Worm (Caenorhabditis elegans) whole organism, L4/young adult: ENCODE data around the gene msp-31.

Experiments used
- W03F9.2 ChIP-seq: fragments of 150-350 bp; optimal IDR thresholded peaks from 2 replicates; lab custom pipeline; 2014; ENCODE audit warnings: missing biosample characterization, missing genetic modification characterization
- dao-5 ChIP-seq: sonication (generic microtip); optimal IDR thresholded peaks from 2 replicates; lab custom pipeline; 2016; ENCODE audit warnings: missing genotype, missing genetic modification characterization, moderate library complexity, missing compliant biosample characterization
- him-1 ChIP-seq: sonication (generic microtip); optimal IDR thresholded peaks from 2 replicates; lab custom pipeline; 2016; ENCODE audit warnings: missing genotype, missing genetic modification reagents, missing genetic modification characterization, missing compliant biosample characterization

The msp-31 gene

DNA sequence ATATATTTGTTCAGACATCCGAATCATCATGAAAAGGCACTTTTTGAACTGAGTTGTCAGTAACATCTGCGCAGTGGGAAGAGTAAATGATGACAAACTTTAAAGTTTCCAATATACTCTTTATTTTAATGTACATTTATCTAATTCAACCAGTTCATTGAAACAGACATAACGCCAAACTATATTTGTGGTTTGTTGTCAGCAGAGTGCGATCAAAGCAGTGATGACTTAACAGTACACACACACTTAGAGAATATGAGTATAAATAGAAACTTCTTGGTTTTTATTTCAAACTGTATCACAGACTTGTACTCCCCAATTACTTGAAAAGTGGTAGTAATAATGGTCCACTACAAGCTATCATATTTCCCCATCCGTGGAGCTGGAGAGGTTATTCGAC, 33.0 kb downstream of the msp-31 start, which contains the start of gene gst-8:
Gene gst-8, plus strand, starts transcription at position 301 of the 400 bp plus-strand sequence.
- TF ChIP-seq him-1 (no peak), W03F9.2 (tag; lab: Kevin White, UChicago) (no peak), dao-5 (tag; lab: Kevin White, UChicago) (no peak)

DNA sequence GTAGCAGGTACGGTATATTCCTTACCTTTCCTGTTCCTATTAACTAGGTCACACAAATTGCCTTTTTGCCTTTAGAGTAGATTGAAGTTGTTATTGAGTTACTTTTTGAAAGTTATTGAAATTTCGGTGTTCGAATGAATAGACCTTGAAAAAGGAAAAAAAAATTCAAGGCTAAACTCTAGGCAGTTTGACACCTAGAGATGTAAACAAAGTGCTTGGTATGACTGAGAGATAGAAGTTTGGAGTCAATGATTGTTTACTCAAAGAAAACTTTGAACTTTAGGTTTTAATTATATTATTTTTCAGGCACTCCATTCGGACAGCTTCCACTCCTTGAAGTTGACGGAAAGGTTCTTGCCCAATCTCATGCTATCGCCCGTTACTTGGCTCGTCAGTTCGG, 33.9 kb downstream of the msp-31 start:
- TF ChIP-seq W03F9.2 (tag; lab: Kevin White, UChicago) (no peak), him-1 (no peak), dao-5 (tag; lab: Kevin White, UChicago) (no peak)

DNA sequence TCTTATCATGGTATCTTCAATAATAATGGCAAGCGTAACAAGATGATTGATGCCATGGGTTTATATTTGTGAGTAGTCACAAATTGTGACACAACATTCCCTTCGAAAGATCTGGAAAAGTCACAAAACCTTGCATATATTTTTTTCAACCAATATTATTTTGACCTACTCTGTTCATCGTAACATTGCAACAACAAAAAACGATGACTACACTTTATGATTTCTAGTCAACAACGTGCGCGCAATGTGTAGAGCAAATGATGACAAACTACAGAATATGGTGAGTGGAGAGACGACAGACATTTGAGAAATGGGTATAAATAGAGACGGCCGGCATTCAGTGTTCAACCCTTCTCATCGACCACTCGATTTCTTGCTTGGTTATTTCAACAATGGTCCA, 34.6 kb downstream of the msp-31 start, which contains the start of gene gst-7:
Gene gst-7, plus strand, starts transcription at position 336 of the 400 bp plus-strand sequence.
- TF ChIP-seq dao-5 (tag; lab: Kevin White, UChicago), result no peak

DNA sequence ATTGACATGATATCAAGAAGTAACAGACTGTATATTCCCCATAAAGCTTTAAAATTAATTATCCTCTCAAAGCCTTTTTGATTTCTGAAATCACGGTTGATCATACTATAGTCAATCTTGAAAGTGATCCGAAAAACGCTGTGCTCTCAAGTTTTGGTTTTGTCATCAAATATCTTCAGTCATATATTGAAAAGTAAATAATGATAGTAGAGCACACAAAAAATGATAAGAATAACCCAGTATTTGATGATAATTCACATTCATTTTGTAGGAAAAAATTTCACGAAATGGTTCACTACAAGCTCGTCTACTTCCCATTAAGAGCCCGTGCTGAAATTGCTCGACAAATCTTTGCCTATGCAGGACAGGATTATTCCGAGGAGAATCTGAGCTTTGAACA, 36.7 kb downstream of the msp-31 start, which contains the start of gene gst-6:
Gene gst-6, plus strand, starts transcription at position 263 of the 400 bp plus-strand sequence.
- TF ChIP-seq dao-5 (tag; lab: Kevin White, UChicago) (no peak), him-1 (no peak), W03F9.2 (tag; lab: Kevin White, UChicago) (no peak)

DNA sequence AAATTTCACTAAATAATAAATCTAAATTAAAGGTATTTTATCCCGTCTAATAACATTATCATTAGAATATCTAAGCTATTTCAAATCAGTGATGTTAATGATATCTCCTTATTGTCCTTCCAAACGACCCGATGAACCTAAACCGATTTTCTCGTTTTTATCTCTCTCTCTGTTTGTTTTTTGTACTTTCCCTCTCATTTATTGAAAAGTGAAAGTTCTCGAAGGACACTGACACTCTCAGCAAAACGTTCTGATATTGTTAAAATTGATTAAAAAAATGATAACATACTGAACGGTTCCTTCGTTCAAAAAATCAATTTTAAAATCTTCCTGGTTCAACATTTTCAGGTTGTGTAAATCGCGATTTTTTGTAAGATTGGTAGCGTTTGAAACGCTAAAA, 40.3 kb downstream of the msp-31 start, which contains the start of gene F11G11.13:
Gene F11G11.13, minus strand, starts transcription at position 89 of the 400 bp plus-strand sequence.
- no peak for TF ChIP-seq him-1
- TF ChIP-seq W03F9.2 (tag; lab: Kevin White, UChicago), result no peak
- TF ChIP-seq dao-5 (tag; lab: Kevin White, UChicago), result no peak

DNA sequence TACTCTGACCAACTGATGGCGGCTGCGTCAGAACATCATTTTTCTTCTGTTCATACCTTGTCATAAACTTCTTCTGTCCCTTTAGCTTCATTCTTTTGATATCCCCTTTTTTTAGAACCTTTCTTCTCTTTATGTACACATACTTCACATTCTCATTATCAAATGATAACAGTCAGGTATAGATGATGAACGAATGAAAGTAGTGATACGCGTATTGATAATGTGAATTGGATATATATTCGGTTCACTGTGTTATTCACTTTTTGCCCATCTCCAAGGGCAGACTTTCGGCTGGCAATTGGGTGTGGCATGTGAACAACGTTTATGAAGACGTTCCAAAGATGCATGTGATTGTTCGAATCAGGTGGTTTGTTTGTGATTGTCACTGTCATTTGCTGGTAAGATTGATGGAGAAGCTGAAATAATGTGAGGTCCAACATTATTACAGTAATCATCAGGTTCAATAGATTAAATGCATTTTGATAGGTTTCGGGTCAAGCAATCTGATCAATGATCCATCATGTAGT, 42.0 kb downstream of the msp-31 start, which contains the start of gene F11G11.15:
Gene F11G11.15, plus strand, starts transcription at position 511 of the 527 bp plus-strand sequence.
- TF ChIP-seq him-1 (no peak), dao-5 (tag; lab: Kevin White, UChicago) (no peak), W03F9.2 (tag; lab: Kevin White, UChicago) (no peak)

DNA sequence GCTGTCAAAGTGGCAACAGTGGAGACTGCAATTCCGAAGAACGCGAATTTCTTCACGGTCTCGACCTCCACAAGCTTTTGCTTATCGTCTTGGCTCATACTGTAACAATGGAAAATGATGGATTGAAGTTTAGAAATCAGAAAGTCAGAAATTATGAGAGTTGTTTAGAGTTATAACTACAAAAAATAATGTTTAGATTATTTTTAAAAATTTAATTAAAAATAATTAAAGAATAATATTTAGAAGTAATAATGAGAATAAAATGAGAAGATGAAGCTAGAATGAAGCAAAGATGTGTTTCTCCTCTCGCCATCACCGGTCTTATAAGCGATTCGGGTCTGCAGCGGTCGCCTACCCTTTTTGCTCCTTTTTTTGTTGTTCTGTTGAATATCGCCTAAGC, 43.3 kb downstream of the msp-31 start, which contains the start of gene col-73:
Gene col-73, minus strand, starts transcription at position 101 of the 400 bp plus-strand sequence.
- TF ChIP-seq dao-5 (tag; lab: Kevin White, UChicago) (no peak), him-1 (no peak), W03F9.2 (tag; lab: Kevin White, UChicago) (no peak)

DNA sequence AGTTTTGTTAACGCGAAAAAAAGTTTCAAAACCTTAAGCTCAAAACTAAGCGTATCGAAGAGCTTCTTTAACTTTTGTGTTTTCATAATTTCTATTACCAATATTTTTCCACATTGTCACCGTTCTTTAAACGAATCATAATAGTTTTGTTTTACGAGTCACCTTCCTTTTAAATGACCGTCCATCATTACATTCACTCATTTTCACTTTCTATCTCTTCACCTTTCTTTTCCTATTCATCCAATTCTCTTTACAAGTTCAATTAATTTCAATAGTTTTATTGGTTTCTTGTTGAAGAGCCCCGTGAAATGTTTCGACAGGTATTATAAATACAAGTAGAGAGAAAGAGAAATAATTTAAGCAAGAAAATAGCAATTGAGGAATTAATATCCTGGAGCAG, 44.5 kb downstream of the msp-31 start:
- TF ChIP-seq dao-5 (tag; lab: Kevin White, UChicago) (no peak), W03F9.2 (tag; lab: Kevin White, UChicago) (no peak), him-1 (no peak)

DNA sequence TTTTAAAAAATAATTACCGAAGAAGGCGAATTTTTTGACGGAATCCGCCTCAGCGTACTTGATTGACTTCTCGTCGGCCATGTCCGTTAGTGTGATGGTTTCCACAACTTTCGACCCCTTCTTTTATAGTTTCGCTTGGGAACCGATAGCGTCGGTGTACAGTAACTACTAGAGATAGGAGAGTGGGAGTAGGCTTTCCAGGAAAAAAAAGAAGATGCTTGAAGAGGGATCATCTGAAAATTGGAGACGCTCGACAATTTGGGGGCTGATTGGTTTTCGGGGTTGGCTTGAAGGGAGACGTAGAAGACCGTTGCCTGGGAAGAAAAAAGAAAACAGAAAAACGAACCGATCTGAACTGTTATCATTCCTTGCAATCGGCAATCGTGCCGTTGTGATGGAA, 45.7 kb downstream of the msp-31 start, which contains the start of gene col-20:
Gene col-20, minus strand, starts transcription at position 101 of the 400 bp plus-strand sequence.
- no peak for TF ChIP-seq W03F9.2 (tag; lab: Kevin White, UChicago)
- no peak for TF ChIP-seq dao-5 (tag; lab: Kevin White, UChicago)
- TF ChIP-seq him-1, result no peak

DNA sequence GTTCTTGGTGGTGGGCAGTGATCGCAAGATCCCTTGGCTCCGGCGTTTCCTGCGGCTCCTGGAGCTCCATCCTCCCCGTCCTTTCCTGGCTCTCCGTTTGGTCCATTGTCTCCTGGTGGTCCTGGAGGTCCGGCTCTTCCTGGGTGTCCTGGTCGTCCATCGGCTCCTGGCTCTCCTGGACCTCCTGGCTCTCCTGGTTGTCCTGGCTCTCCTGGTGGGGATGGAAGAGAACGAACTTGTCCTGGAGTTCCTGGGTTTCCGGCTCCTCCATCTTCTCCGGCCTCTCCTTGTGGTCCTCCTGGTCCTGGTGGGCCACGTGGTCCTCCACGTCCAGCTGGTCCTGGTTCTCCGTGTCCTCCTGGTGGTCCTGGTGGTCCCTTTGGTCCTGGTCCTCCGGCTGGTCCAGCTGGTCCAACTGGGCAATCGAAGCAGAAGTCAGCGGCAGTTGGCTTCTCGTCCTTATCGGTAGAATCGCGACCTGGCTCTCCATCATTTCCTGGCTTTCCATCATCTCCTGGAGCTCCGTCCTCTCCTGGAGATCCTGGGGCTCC, 46.5 kb downstream of the msp-31 start:
- TF ChIP-seq W03F9.2 (tag; lab: Kevin White, UChicago), result no peak
- TF ChIP-seq dao-5 (tag; lab: Kevin White, UChicago), result no peak
- no peak for TF ChIP-seq him-1

DNA sequence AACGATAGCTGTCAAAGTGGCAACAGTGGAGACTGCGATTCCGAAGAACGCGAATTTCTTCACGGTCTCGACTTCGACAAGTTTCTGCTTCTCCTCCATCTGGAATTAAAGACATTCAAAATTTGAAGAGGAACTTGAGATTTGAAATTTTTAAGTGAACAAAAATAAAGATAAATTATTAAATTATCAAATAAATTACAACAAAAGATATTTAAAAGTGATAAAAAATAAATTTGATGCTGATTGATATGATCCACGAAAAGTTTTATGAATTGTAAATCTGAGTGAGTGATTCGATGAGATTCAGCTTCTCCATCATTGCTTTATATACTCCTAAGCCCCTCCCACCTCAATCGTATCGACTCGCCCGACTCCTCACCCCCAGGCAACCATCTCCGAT, 48.9 kb downstream of the msp-31 start, which contains the start of gene col-17:
Gene col-17, minus strand, starts transcription at position 101 of the 400 bp plus-strand sequence.
- TF ChIP-seq him-1, result no peak
- TF ChIP-seq W03F9.2 (tag; lab: Kevin White, UChicago), result no peak
- TF ChIP-seq dao-5 (tag; lab: Kevin White, UChicago), result no peak
